Fruit fly (Drosophila melanogaster): ENCODE results near the gene CG12177.
A peak's percentile ranks its signal among the peaks of the same experiment; 100 is the strongest.

Gene CG12177

dm6 chrX:13648819-13649218 lies 31.5 kb downstream of the CG12177 start:
- TF ChIP-seq noc (tag; optimal IDR thresholded peaks at IDR 0.05), result no peak

dm6 chrX:13646175-13646574 lies 34.1 kb downstream of the CG12177 start:
- no peak for TF ChIP-seq noc (tag; optimal IDR thresholded peaks at IDR 0.05)

- no peak for TF ChIP-seq noc (tag; optimal IDR thresholded peaks at IDR 0.05)
These were observed 35.5 kb downstream of the CG12177 start for dm6 chrX:13644696-13645393.

dm6 chrX:13643961-13644360 lies 36.3 kb downstream of the CG12177 start:
- TF ChIP-seq noc (tag; optimal IDR thresholded peaks at IDR 0.05), result no peak

- no peak for TF ChIP-seq noc (tag; optimal IDR thresholded peaks at IDR 0.05)
These were observed 38.2 kb downstream of the CG12177 start for dm6 chrX:13641891-13642617.

dm6 chrX:13641115-13641890 lies 39.0 kb downstream of the CG12177 start:
- TF ChIP-seq noc (tag; optimal IDR thresholded peaks at IDR 0.05), result peak; percentile 93

dm6 chrX:13640692-13641011 lies 39.6 kb downstream of the CG12177 start:
- TF ChIP-seq noc (tag; optimal IDR thresholded peaks at IDR 0.05), result no peak

- peak; percentile 95 for TF ChIP-seq noc (tag; optimal IDR thresholded peaks at IDR 0.05)
These were observed 40.2 kb downstream of the CG12177 start for dm6 chrX:13639998-13640691.

dm6 chrX:13637588-13637987 lies 42.7 kb downstream of the CG12177 start:
- no peak for TF ChIP-seq noc (tag; optimal IDR thresholded peaks at IDR 0.05)

- peak; percentile 57 for TF ChIP-seq noc (tag; optimal IDR thresholded peaks at IDR 0.05)
These were observed 43.5 kb downstream of the CG12177 start for dm6 chrX:13636810-13637209.

dm6 chrX:13635000-13635368 lies 45.3 kb downstream of the CG12177 start:
- TF ChIP-seq noc (tag; optimal IDR thresholded peaks at IDR 0.05), result no peak

dm6 chrX:13634254-13634999 lies 45.9 kb downstream of the CG12177 start:
- peak; percentile 91 for TF ChIP-seq noc (tag; optimal IDR thresholded peaks at IDR 0.05)

- TF ChIP-seq noc (tag; optimal IDR thresholded peaks at IDR 0.05), result no peak
These were observed 46.9 kb downstream of the CG12177 start for dm6 chrX:13633298-13633891.

- TF ChIP-seq noc (tag; optimal IDR thresholded peaks at IDR 0.05), result peak; percentile 12
These were observed 47.7 kb downstream of the CG12177 start for dm6 chrX:13632606-13633005.

- no peak for TF ChIP-seq noc (tag; optimal IDR thresholded peaks at IDR 0.05)
These were observed 49.9 kb downstream of the CG12177 start for dm6 chrX:13630290-13630900.
